Fruit fly (Drosophila melanogaster) whole organism, embryonic: ENCODE measurements around the gene Tom.
A peak's percentile ranks its signal among the peaks of the same experiment; 100 is the strongest.

ENCODE experiments used
- CG10321 ChIP-seq: fragments of 200-800 bp; sonication (Bioruptor generic); IDR thresholded peaks from 2 replicates; pipeline ENCODE4 v1.3.6; 2022; ENCODE audit warnings: missing biosample characterization, missing genetic modification characterization
- CG10565 ChIP-seq: fragments of 200-800 bp; sonication (Bioruptor generic); optimal IDR thresholded peaks from 3 replicates; lab custom pipeline; 2016; ENCODE audit warnings: missing biosample characterization, mild to moderate bottlenecking, missing genetic modification characterization
- CG13624 ChIP-seq: fragments of 200-800 bp; sonication (Bioruptor generic); optimal IDR thresholded peaks from 2 replicates; lab custom pipeline; 2016; ENCODE audit warnings: missing biosample characterization, missing genetic modification characterization
- CG13894 ChIP-seq: fragments of 200-800 bp; sonication (Bioruptor generic); optimal IDR thresholded peaks from 3 replicates; lab custom pipeline; 2018; ENCODE audit warnings: missing biosample characterization, mild to moderate bottlenecking, missing genetic modification characterization, moderate library complexity
- CG14014 ChIP-seq: fragments of 200-800 bp; sonication (Bioruptor generic); IDR thresholded peaks from 2 replicates; pipeline ENCODE4 v1.3.6; 2022; ENCODE audit warnings: missing biosample characterization, missing genetic modification characterization
- CG15073 ChIP-seq: fragments of 200-800 bp; sonication (Bioruptor generic); optimal IDR thresholded peaks from 2 replicates; lab custom pipeline; 2016; ENCODE audit warnings: missing biosample characterization, missing genetic modification characterization
- CG15479 ChIP-seq: fragments of 200-800 bp; sonication (Bioruptor generic); optimal IDR thresholded peaks from 3 replicates; lab custom pipeline; 2019; ENCODE audit warnings: missing biosample characterization, mild to moderate bottlenecking, missing genetic modification characterization, moderate library complexity
- CG16863 ChIP-seq: fragments of 200-800 bp; sonication (Bioruptor generic); optimal IDR thresholded peaks from 3 replicates; lab custom pipeline; 2016; ENCODE audit warnings: missing biosample characterization, missing genetic modification characterization
- CG17361 ChIP-seq: fragments of 200-800 bp; sonication (Bioruptor generic); IDR thresholded peaks from 3 replicates; pipeline ENCODE4 v1.3.6; 2022; ENCODE audit warnings: missing biosample characterization, missing genetic modification characterization
- CG18476 ChIP-seq: fragments of 200-800 bp; sonication (Bioruptor generic); optimal IDR thresholded peaks from 2 replicates; lab custom pipeline; 2016; ENCODE audit warnings: missing biosample characterization, mild to moderate bottlenecking, missing genetic modification characterization
- CG18599 ChIP-seq: fragments of 200-800 bp; sonication (Bioruptor generic); optimal IDR thresholded peaks from 3 replicates; lab custom pipeline; 2017; ENCODE audit warnings: missing biosample characterization, missing genetic modification characterization, mild to moderate bottlenecking, moderate library complexity, missing genetic modification reagents
- CG2129 ChIP-seq: fragments of 200-800 bp; sonication (Bioruptor generic); IDR thresholded peaks from 2 replicates; pipeline ENCODE4 v1.3.6; 2022; ENCODE audit warnings: missing biosample characterization, missing genetic modification characterization; ENCODE audit not compliant: partially characterized antibody
- CG31388 ChIP-seq: fragments of 200-800 bp; sonication (Bioruptor generic); optimal IDR thresholded peaks from 2 replicates; lab custom pipeline; 2016; ENCODE audit warnings: missing biosample characterization, missing genetic modification characterization
- CG3163 ChIP-seq: fragments of 200-800 bp; sonication (Bioruptor generic); optimal IDR thresholded peaks from 3 replicates; lab custom pipeline; 2016; ENCODE audit warnings: missing biosample characterization, missing genetic modification characterization
- CG33213 ChIP-seq: fragments of 200-800 bp; sonication (Bioruptor generic); optimal IDR thresholded peaks from 3 replicates; lab custom pipeline; 2016; ENCODE audit warnings: missing biosample characterization, missing genetic modification characterization
- CG3847 ChIP-seq: fragments of 200-800 bp; sonication (Bioruptor generic); IDR thresholded peaks from 2 replicates; pipeline ENCODE4 v1.3.6; 2022; ENCODE audit warnings: missing biosample characterization, missing genetic modification characterization
- CG7839 ChIP-seq: fragments of 200-800 bp; sonication (Bioruptor generic); optimal IDR thresholded peaks from 3 replicates; lab custom pipeline; 2018; ENCODE audit warnings: missing biosample characterization, mild to moderate bottlenecking, missing genetic modification characterization, moderate library complexity
- CG8944 ChIP-seq: fragments of 200-800 bp; sonication (Bioruptor generic); optimal IDR thresholded peaks from 3 replicates; lab custom pipeline; 2016; ENCODE audit warnings: missing biosample characterization, missing genetic modification characterization
- CG9609 ChIP-seq: fragments of 200-800 bp; sonication (Bioruptor generic); optimal IDR thresholded peaks from 3 replicates; lab custom pipeline; 2016; ENCODE audit warnings: missing biosample characterization, missing genetic modification characterization
- CG9797 ChIP-seq: fragments of 200-800 bp; sonication (Bioruptor generic); optimal IDR thresholded peaks from 3 replicates; lab custom pipeline; 2018; ENCODE audit warnings: missing biosample characterization, mild to moderate bottlenecking, missing genetic modification characterization
- CG9932 ChIP-seq: fragments of 200-800 bp; sonication (Bioruptor generic); IDR thresholded peaks from 2 replicates; pipeline ENCODE4 v1.3.6; 2022; ENCODE audit warnings: missing biosample characterization, missing genetic modification characterization
- Dip2 ChIP-seq: fragments of 200-800 bp; sonication (Bioruptor generic); IDR thresholded peaks from 2 replicates; pipeline ENCODE4 v1.3.6; 2022; ENCODE audit warnings: missing biosample characterization, missing genetic modification characterization
- Dip3 ChIP-seq: fragments of 200-800 bp; sonication (Bioruptor generic); optimal IDR thresholded peaks from 3 replicates; lab custom pipeline; 2016; ENCODE audit warnings: missing biosample characterization, missing genetic modification characterization
- Dll ChIP-seq: fragments of 200-800 bp; sonication (Bioruptor generic); IDR thresholded peaks from 4 replicates; pipeline ENCODE4 v1.3.6; 2022; ENCODE audit warnings: missing biosample characterization, missing genetic modification characterization; ENCODE audit not compliant: partially characterized antibody
- Ets65A ChIP-seq: fragments of 200-800 bp; sonication (Bioruptor generic); peaks from one replicate; lab custom pipeline; 2016; ENCODE audit warnings: missing biosample characterization, missing genetic modification characterization
- Hr39 ChIP-seq: fragments of >200 bp; optimal IDR thresholded peaks from 2 replicates; lab custom pipeline; 2017
- Hr51 ChIP-seq, 2 experiments: fragments of 200-800 bp; sonication (Bioruptor generic); optimal IDR thresholded peaks; 2 replicates in 1 of 2; 3 replicates in 1 of 2; lab custom pipeline; 2016 to 2018; ENCODE audit warnings: missing biosample characterization in 2 of 2, missing genetic modification characterization in 2 of 2, mild to moderate bottlenecking in 1 of 2, moderate library complexity in 1 of 2
- Hr78 ChIP-seq, 2 experiments: fragments of 200-800 bp in 1 of 2; fragments of >200 bp in 1 of 2; sonication (Bioruptor generic) in 1 of 2; optimal IDR thresholded peaks; 2 replicates each; lab custom pipeline; 2017 to 2019; ENCODE audit warnings: missing biosample characterization in 2 of 2, missing genetic modification characterization in 2 of 2, mild to moderate bottlenecking in 1 of 2, moderate library complexity in 1 of 2
- Mrtf ChIP-seq: fragments of 200-800 bp; sonication (Bioruptor generic); IDR thresholded peaks from 3 replicates; pipeline ENCODE4 v1.3.6; 2022; ENCODE audit warnings: missing biosample characterization, missing genetic modification characterization
- Opbp ChIP-seq: fragments of 200-800 bp; sonication (Bioruptor generic); IDR thresholded peaks from 3 replicates; pipeline ENCODE4 v1.3.6; 2022; ENCODE audit warnings: missing biosample characterization, missing genetic modification characterization; ENCODE audit not compliant: partially characterized antibody
- Poxn ChIP-seq: fragments of 200-800 bp; sonication (Bioruptor generic); IDR thresholded peaks from 2 replicates; pipeline ENCODE4 v1.3.6; 2022; ENCODE audit warnings: missing biosample characterization, missing genetic modification characterization
- TFAM ChIP-seq: fragments of 200-800 bp; sonication (Bioruptor generic); optimal IDR thresholded peaks from 2 replicates; lab custom pipeline; 2017; ENCODE audit warnings: missing biosample characterization, missing genetic modification characterization, inconsistent platforms
- amos ChIP-seq: fragments of 200-800 bp; sonication (Bioruptor generic); IDR thresholded peaks from 2 replicates; pipeline ENCODE4 v1.3.6; 2022; ENCODE audit warnings: missing biosample characterization, missing genetic modification characterization; ENCODE audit not compliant: partially characterized antibody
- ara ChIP-seq: fragments of 200-800 bp; sonication (Bioruptor generic); IDR thresholded peaks from 2 replicates; pipeline ENCODE4 v1.3.6; 2022; ENCODE audit warnings: missing biosample characterization, missing genetic modification characterization
- ase ChIP-seq: fragments of 200-800 bp; sonication (Bioruptor generic); IDR thresholded peaks from 3 replicates; pipeline ENCODE4 v1.3.6; 2022; ENCODE audit warnings: missing biosample characterization, missing genetic modification characterization
- cg ChIP-seq: fragments of 200-800 bp; sonication (Bioruptor generic); optimal IDR thresholded peaks from 3 replicates; lab custom pipeline; 2019; ENCODE audit warnings: missing biosample characterization, mild to moderate bottlenecking, missing genetic modification characterization, moderate library complexity
- disco-r ChIP-seq: fragments of 200-800 bp; sonication (Bioruptor generic); optimal IDR thresholded peaks from 2 replicates; lab custom pipeline; 2016; ENCODE audit warnings: missing biosample characterization, missing genetic modification characterization
- dm ChIP-seq: fragments of 200-800 bp; sonication (Bioruptor generic); optimal IDR thresholded peaks from 3 replicates; lab custom pipeline; 2016; ENCODE audit warnings: missing biosample characterization, missing genetic modification characterization
- exex ChIP-seq: fragments of 200-800 bp; sonication (Bioruptor generic); optimal IDR thresholded peaks from 4 replicates; lab custom pipeline; 2018; ENCODE audit warnings: missing biosample characterization, mild to moderate bottlenecking, missing genetic modification characterization, moderate library complexity
- fd3F ChIP-seq: fragments of 200-800 bp; sonication (Bioruptor generic); optimal IDR thresholded peaks from 2 replicates; lab custom pipeline; 2018; ENCODE audit warnings: missing biosample characterization, mild to moderate bottlenecking, missing genetic modification characterization, moderate library complexity
- fu2 ChIP-seq: fragments of 200-800 bp; sonication (Bioruptor generic); optimal IDR thresholded peaks from 2 replicates; lab custom pipeline; 2016; ENCODE audit warnings: missing biosample characterization, missing genetic modification characterization
- hkb ChIP-seq, 2 experiments: fragments of 200-800 bp in 1 of 2; fragments of >200 bp in 1 of 2; sonication (Bioruptor generic) in 1 of 2; IDR thresholded peaks in 1 of 2; optimal IDR thresholded peaks in 1 of 2; 2 replicates each; pipeline versions ENCODE4 v1.3.6 to Lab custom; 2017 to 2022; ENCODE audit warnings: missing biosample characterization in 1 of 2, missing genetic modification characterization in 1 of 2
- kay ChIP-seq: fragments of 200-800 bp; sonication (Bioruptor generic); optimal IDR thresholded peaks from 2 replicates; lab custom pipeline; 2016; ENCODE audit warnings: missing biosample characterization, missing genetic modification characterization
- knrl ChIP-seq: fragments of 200-800 bp; sonication (Bioruptor generic); IDR thresholded peaks from 3 replicates; pipeline ENCODE4 v1.3.6; 2022; ENCODE audit warnings: missing biosample characterization, missing genetic modification characterization; ENCODE audit not compliant: partially characterized antibody
- mld ChIP-seq: fragments of 200-800 bp; sonication (Bioruptor generic); IDR thresholded peaks from 3 replicates; pipeline ENCODE4 v1.3.6; 2022; ENCODE audit warnings: missing biosample characterization, missing genetic modification characterization; ENCODE audit not compliant: partially characterized antibody
- sima ChIP-seq: fragments of 200-800 bp; sonication (Bioruptor generic); optimal IDR thresholded peaks from 2 replicates; lab custom pipeline; 2016; ENCODE audit warnings: missing biosample characterization, missing genetic modification characterization
- sisA ChIP-seq: fragments of 200-800 bp; sonication (Bioruptor generic); IDR thresholded peaks from 2 replicates; pipeline ENCODE4 v1.3.6; 2022; ENCODE audit warnings: missing biosample characterization, missing genetic modification characterization
- sug ChIP-seq: fragments of 200-800 bp; optimal IDR thresholded peaks from 2 replicates; lab custom pipeline; 2019; ENCODE audit warnings: missing biosample characterization, mild to moderate bottlenecking, missing genetic modification characterization, moderate library complexity
- trem ChIP-seq: fragments of 200-800 bp; optimal IDR thresholded peaks from 3 replicates; lab custom pipeline; 2019; ENCODE audit warnings: missing biosample characterization, mild to moderate bottlenecking, missing genetic modification characterization, moderate library complexity

The Tom gene

DNA sequence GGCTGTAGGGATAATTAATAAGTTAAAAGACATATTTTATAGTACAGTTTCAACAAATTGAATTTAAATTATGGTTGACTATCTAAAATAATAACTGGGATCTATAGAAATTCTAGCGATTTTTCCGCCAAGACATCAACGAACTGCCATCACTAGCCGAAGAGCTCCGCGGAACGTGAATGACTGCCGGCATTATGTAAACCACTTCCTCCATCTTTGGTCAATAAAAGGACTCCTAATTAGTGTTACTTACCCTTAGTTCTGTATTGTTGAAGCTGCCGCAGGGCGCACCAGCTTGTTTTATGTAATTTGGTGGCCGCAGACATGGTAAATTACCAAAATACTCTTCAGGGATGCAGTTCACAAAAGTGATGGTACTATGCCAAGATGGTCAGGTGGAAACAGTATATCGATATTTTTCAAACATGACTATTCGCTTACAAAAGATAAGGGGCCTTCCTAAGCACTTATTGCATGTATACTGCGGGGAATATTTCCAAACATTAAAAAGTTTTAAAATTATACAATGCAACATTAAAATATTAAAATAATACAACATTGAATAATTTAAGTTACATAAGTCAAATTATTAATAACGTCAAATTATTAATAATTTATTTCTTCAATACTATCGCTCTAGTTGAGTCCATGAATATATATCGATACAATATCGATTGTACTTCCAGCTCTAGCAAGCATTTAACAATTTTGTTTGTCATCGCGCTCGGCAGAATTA, 30.3 kb downstream of the Tom start, which contains the start of the genes mRpL39 and Prosbeta2 (continued):
- peak; percentile 76 for TF ChIP-seq mld (GFP tag; lab: Robert Waterston, UW)
- TF ChIP-seq CG14014 (GFP tag; lab: Robert Waterston, UW) = peak; percentile 30; the same call in 1 of the 2 replicates
- no peak for TF ChIP-seq CG3163 (GFP tag; lab: Kevin White, UChicago)
- TF ChIP-seq sima (GFP tag; lab: Kevin White, UChicago) = no peak
- TF ChIP-seq CG15479 (GFP tag; lab: Kevin White, UChicago) = no peak
- TF ChIP-seq CG18476 = peak; percentile 22
- TF ChIP-seq ara (GFP tag; lab: Robert Waterston, UW) = no peak; the same call in 1 of the 2 replicates
- TF ChIP-seq fd3F (GFP tag; lab: Kevin White, UChicago) = no peak
- TF ChIP-seq CG33213 (GFP tag; lab: Kevin White, UChicago) = no peak
- TF ChIP-seq CG10321 = no peak
- no peak for TF ChIP-seq CG9797 (GFP tag; lab: Kevin White, UChicago)
- peak; percentile 99 for TF ChIP-seq knrl (GFP tag; lab: Robert Waterston, UW)
- TF ChIP-seq CG31388 (GFP tag; lab: Kevin White, UChicago) = peak; percentile 14
- TF ChIP-seq CG13894 (tag; lab: Kevin White, UChicago) = no peak
- TF ChIP-seq Hr78 (GFP tag; optimal IDR thresholded peaks at IDR 0.05; lab: Kevin White, UChicago) = no peak
- no peak for TF ChIP-seq exex
- TF ChIP-seq Dip2 = no peak
- no peak for TF ChIP-seq hkb (optimal IDR thresholded peaks at IDR 0.05; lab: Kevin White, UChicago)
- TF ChIP-seq hkb (GFP tag; IDR thresholded peaks at IDR 0.05; lab: Robert Waterston, UW) = 0 out of 2 replicates have a peak, but pooled peaks have one; percentile 18
- TF ChIP-seq fu2 (GFP tag; lab: Kevin White, UChicago) = no peak
- TF ChIP-seq Opbp (GFP tag; lab: Robert Waterston, UW) = peak; percentile 74
- TF ChIP-seq CG2129 (GFP tag; lab: Robert Waterston, UW) = peak; percentile 93
- no peak for TF ChIP-seq CG9609 (GFP tag; lab: Kevin White, UChicago)
- TF ChIP-seq CG10565 (GFP tag; lab: Kevin White, UChicago) = no peak
- TF ChIP-seq CG3847 (GFP tag; lab: Robert Waterston, UW) = peak; percentile 52
- no peak for TF ChIP-seq CG13624
- peak; percentile 46; the same call in 1 of the 2 replicates for TF ChIP-seq Poxn (GFP tag; lab: Robert Waterston, UW)
- TF ChIP-seq Hr39 (lab: Kevin White, UChicago) = no peak
- TF ChIP-seq sug (tag; lab: Kevin White, UChicago) = no peak
- TF ChIP-seq CG18599 (GFP tag; lab: Kevin White, UChicago) = peak; percentile 58
- no peak for TF ChIP-seq disco-r (GFP tag; lab: Kevin White, UChicago)
- no peak for TF ChIP-seq trem (tag; lab: Kevin White, UChicago)
- no peak for TF ChIP-seq CG15073
- peak; percentile 50 for TF ChIP-seq CG7839
- TF ChIP-seq CG17361 (GFP tag; lab: Robert Waterston, UW) = peak; percentile 87
- TF ChIP-seq sisA = peak; percentile 68
- peak; percentile 65; the same call in 2 of the 3 replicates for TF ChIP-seq Mrtf (GFP tag; lab: Robert Waterston, UW)
- no peak for TF ChIP-seq cg
- TF ChIP-seq amos (GFP tag; lab: Robert Waterston, UW) = peak; percentile 85
- no peak for TF ChIP-seq Hr51 (GFP tag; optimal IDR thresholded peaks at IDR 0.05; lab: Kevin White, UChicago)
- no peak for TF ChIP-seq kay (GFP tag; lab: Kevin White, UChicago)
- TF ChIP-seq CG8944 (GFP tag; lab: Kevin White, UChicago) = no peak
- TF ChIP-seq Ets65A (GFP tag; lab: Kevin White, UChicago) = peak; percentile 28
- TF ChIP-seq Dip3 (GFP tag; lab: Kevin White, UChicago) = no peak
- peak; percentile 99 for TF ChIP-seq Dll (GFP tag; lab: Robert Waterston, UW)
- peak; percentile 64; the same call in 1 of the 3 replicates for TF ChIP-seq ase (GFP tag; lab: Robert Waterston, UW)
- TF ChIP-seq CG16863 (GFP tag; lab: Kevin White, UChicago) = no peak
- TF ChIP-seq CG9932 (GFP tag; lab: Robert Waterston, UW) = peak; percentile 74
- no peak for TF ChIP-seq dm
- TF ChIP-seq TFAM (GFP tag; lab: Kevin White, UChicago) = no peak
